Worm (Caenorhabditis elegans): ENCODE data around the gene tbx-32.

Gene tbx-32

DNA sequence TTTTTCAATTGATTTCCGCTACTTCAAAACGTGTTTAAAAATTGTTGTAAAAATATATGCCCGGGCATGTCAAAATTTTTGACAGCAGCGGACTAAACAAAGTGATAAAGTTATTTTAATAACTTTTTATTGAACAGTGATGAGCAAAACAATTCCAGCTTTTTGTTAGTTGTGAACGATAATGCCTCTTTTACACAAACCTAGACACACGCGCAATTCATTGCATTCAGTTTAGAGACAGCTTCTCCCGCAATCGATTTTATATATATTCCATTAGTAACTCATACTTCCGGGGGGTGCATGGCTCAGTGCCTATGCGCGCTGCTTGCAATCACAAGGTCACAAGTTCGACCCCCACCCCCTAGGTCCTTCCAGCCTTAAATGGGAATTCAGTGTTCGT is 1.2 kb upstream of the tbx-32 start, which contains the start of gene ZK380.6:
ZK380.6 (plus strand) TSS at position 301 of the 400 bp plus-strand sequence.
- TF ChIP-seq ama-1 (optimal IDR thresholded peaks at IDR 0.05) (no peak), aly-2 (tag; optimal IDR thresholded peaks at IDR 0.05) (no peak), mdl-1 (tag; optimal IDR thresholded peaks at IDR 0.05) (no peak), swsn-7 (tag; optimal IDR thresholded peaks at IDR 0.05) (no peak), nhr-47 (tag; optimal IDR thresholded peaks at IDR 0.05) (no peak), fkh-8 (tag; optimal IDR thresholded peaks at IDR 0.05) (no peak), lin-15B (tag; optimal IDR thresholded peaks at IDR 0.05) (no peak), egl-13 (tag; optimal IDR thresholded peaks at IDR 0.05) (no peak), unc-62 (GFP tag; optimal IDR thresholded peaks at IDR 0.05) (no peak), dsc-1 (tag; optimal IDR thresholded peaks at IDR 0.05) (no peak), ceh-63 (GFP tag; optimal IDR thresholded peaks at IDR 0.05) (no peak), nhr-19 (GFP tag; conservative IDR thresholded peaks at IDR 0.05) (no peak), aha-1 (tag; optimal IDR thresholded peaks at IDR 0.05) (no peak)

DNA sequence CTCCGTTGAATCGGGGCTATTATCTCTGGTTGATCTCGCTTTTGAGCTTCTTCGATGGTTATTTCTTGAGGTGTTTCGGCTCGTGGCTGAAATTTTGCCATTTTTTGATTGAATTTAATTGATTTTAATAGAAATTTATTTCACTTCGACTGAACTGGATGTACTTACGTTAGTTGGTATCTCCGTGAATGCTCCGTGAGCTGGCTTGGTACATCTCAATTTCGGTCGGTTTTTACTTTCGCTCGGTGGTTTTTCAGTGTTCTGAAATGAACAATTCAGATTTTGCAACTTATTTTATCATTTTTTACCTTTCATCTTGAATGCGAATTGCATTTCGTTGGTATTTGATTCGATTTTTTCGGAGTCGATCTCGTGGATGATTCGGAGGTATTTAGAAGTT is 9.6 kb downstream of the tbx-32 start, which contains the start of gene R09H3.2:
R09H3.2 (minus strand) TSS at position 101 of the 400 bp plus-strand sequence.
- no peak for TF ChIP-seq lin-14 (GFP tag; optimal IDR thresholded peaks at IDR 0.05)
- TF ChIP-seq efl-1 (optimal IDR thresholded peaks at IDR 0.05): no peak
- TF ChIP-seq efl-1 (GFP tag; optimal IDR thresholded peaks at IDR 0.05 in 1 of 2): peak in 1 of 2 experiments; percentile 5

DNA sequence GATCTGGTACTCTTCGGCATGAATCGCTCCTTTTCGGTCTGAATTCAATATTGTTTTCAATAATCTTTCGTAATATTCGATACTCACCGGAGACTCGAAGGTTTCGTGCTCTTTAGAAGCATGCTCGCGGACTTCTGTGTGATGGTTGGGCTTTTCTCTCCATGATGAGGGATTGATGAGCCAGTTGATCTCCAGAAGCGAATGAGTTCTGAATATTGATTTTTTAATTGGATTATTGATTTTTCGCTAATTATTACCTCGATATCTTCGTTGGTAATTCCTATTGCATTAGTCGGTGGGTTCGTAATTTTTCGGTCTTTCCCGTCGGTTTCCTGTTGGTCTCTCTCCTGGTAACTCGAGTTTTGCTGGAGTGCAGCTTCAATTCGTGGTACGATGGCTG is 11.7 kb downstream of the tbx-32 start:
- TF ChIP-seq efl-1 (optimal IDR thresholded peaks at IDR 0.05) (no peak), efl-1 (GFP tag; optimal IDR thresholded peaks at IDR 0.05 in 1 of 2) (peak in 1 of 2 experiments; percentile 33), ceh-82 (tag; optimal IDR thresholded peaks at IDR 0.05) (no peak)

DNA sequence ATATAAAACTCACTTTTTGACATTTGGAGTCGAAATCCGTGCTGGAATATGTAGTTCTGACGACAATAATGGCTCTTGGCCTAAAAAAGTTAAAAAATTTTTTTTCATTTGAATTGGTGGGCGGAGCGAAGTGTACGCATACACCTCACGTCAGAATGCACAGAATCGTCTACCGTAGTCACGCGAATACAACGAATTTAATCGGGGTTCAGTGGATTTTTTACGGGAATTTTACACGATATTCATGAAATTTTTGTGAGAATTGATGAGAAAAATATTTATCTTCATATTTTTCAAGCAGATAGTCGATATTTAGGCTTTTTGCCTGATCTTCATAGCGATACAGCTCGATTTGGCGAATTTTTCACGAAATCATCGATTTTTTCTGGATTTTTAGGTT is 13.4 kb downstream of the tbx-32 start, which contains the start of gene R09H3.3:
R09H3.3 (minus strand) TSS at position 101 of the 400 bp plus-strand sequence.
- TF ChIP-seq egl-27 (tag; optimal IDR thresholded peaks at IDR 0.05): no peak
- TF ChIP-seq efl-1 (optimal IDR thresholded peaks at IDR 0.05): no peak
- peak in 1 of 2 experiments; percentile 29 for TF ChIP-seq efl-1 (GFP tag; optimal IDR thresholded peaks at IDR 0.05 in 1 of 2)
- TF ChIP-seq ceh-90 (tag; optimal IDR thresholded peaks at IDR 0.05): no peak
- TF ChIP-seq ama-1 (optimal IDR thresholded peaks at IDR 0.05): no peak

DNA sequence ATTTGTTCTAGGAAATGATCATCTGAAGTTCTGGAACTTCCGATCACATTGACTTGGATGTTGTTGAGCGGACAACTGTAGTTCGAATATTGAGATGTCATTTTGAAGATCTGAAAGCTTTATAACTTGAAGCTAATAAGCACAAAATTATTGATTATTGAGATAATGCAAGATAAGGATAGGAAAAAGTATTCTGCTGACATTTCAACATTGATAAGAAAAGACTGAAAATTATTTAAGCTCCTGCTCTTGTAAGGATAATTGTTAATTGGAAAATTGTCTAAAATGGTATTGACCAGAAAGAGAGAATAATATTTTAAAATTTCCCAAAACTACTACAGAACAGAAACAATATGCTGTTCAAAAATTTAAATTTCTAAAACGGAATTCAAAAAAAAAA is 18.7 kb downstream of the tbx-32 start, which contains the start of gene tbx-31:
tbx-31 (minus strand) TSS at position 101 of the 400 bp plus-strand sequence.
- TF ChIP-seq tbx-2 (tag; optimal IDR thresholded peaks at IDR 0.05) (no peak), lin-39 (tag; optimal IDR thresholded peaks at IDR 0.05) (no peak)

DNA sequence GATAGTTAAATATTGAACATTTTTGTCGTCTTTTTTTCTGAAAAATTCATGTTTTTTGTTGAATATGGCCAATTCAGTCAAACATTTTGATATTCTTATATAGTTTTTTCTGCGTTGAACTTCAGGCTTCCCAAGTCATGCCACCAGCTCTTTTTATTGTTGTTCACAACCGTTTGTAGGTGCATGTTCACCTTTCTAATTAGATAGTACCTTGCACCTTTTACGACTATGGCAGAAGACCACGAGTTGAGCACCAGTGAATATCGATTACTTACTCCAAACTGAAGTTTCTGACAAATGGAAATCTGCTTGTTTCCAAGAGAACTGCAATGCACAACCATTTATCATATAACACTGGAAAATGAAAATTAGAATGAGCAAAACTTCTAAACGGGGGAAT is 20.6 kb downstream of the tbx-32 start:
- TF ChIP-seq nhr-11 (tag; optimal IDR thresholded peaks at IDR 0.05) (no peak), blmp-1 (tag; optimal IDR thresholded peaks at IDR 0.05) (no peak), pqm-1 (tag; optimal IDR thresholded peaks at IDR 0.05) (no peak), efl-1 (optimal IDR thresholded peaks at IDR 0.05) (no peak), efl-1 (GFP tag; optimal IDR thresholded peaks at IDR 0.05 in 1 of 2) (peak in 1 of 2 experiments; percentile 66)

DNA sequence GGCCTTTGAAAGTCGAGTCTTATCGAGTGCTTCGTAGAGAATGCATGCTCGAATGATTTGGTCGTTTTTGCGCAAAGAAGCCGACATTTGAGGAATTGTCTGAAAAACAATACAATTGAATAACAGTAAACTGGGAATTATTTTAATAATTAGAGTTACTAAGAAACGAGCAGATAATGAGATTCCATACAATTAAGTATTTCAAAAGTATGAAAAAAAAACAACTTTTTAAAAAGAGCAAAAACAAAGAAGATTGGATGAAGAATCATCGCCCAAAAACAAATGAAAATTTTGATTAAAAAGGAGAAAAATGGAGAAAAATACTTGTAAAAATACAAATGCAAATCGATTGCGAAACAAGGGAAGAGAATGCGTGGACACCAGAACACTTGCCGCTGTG is 22.7 kb downstream of the tbx-32 start, which contains the start of gene fbxa-170:
fbxa-170 (minus strand) TSS at position 101 of the 400 bp plus-strand sequence.
- TF ChIP-seq lin-15B (tag; optimal IDR thresholded peaks at IDR 0.05) (no peak), aha-1 (tag; optimal IDR thresholded peaks at IDR 0.05) (no peak), nhr-84 (tag; optimal IDR thresholded peaks at IDR 0.05) (no peak), nhr-11 (tag; optimal IDR thresholded peaks at IDR 0.05) (no peak), pqm-1 (tag; optimal IDR thresholded peaks at IDR 0.05) (no peak)

DNA sequence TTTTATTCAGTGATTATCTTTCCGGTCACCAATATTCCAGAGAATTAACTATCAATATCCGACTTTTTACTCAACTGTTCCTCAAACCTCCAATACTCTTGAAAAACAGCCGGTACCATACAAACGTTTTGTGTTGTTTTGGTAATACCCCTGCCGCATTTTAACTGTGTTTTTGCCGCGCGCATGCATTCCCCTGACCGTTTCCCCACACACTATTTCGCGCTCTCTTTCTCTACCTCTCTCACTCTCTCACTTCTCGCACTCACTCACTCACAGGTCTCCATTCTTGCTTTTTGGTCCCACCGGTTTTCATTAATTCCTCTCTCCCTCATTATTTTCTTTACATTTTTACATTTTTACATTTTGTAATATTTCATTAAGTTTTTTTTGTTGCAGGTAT is 27.3 kb downstream of the tbx-32 start, which contains the start of gene meg-4:
meg-4 (plus strand) TSS at position 397 of the 400 bp plus-strand sequence.
- TF ChIP-seq lin-14 (GFP tag; optimal IDR thresholded peaks at IDR 0.05): no peak
- peak in 1 of 2 experiments; percentile 8 for TF ChIP-seq efl-1 (optimal IDR thresholded peaks at IDR 0.05)
- no peak for TF ChIP-seq efl-1 (GFP tag; optimal IDR thresholded peaks at IDR 0.05 in 1 of 2)

All from whole organism, L1 larva.